Fruit fly (Drosophila melanogaster): Measurements from ENCODE around the gene fz.
A peak's percentile ranks its signal among the peaks of the same experiment; 100 is the strongest.

fz gene

DNA sequence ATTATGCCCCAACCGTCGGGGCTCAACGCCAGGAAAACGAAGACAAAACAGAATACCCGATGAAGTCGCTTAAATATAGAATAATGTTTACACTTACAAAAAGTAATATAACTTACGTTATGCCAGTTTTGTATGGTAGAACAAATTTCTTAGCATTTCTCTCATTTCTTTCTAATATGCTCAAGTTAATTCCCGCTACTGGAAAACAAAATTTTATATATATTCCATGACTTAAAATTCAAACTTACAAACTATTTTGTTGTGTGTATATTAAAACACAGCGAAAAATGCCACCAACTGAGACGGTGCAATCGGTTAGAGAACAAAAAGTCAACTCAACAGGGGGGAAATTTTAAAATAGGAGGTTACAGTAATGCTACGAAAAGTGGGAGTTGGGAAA is 23.3 kb downstream of the fz start:
- peak; percentile 74 for TF ChIP-seq bab1 (GFP tag; optimal IDR thresholded peaks at IDR 0.05)
- TF ChIP-seq CG14711 (tag; optimal IDR thresholded peaks at IDR 0.05): no peak

DNA sequence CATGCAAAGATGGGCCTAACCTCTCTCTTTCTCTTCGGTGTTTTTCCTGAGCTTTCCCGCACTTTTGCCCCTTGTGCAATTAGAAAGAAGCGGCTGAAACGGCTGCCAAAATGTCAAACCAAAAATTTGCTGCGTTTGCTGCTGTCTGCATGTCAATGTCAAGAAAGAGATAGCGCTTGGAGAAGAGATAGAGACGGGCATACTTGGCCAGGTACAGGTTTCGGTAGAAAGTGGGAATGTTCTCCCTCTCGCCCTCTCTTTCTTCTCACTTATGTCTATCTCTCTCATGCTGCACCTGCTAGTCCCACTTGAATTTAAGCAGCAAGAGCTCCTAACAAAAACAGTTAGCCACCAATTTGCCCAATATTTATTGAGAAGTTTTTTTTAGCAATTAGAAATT is 23.9 kb downstream of the fz start:
- no peak for TF ChIP-seq CG7101 (tag; optimal IDR thresholded peaks at IDR 0.05)
- no peak for TF ChIP-seq toe (GFP tag; optimal IDR thresholded peaks at IDR 0.05)
- no peak for TF ChIP-seq cic (GFP tag; optimal IDR thresholded peaks at IDR 0.05)
- no peak for TF ChIP-seq CG33017 (tag; optimal IDR thresholded peaks at IDR 0.05)
- no peak for TF ChIP-seq CG5204 (GFP tag; optimal IDR thresholded peaks at IDR 0.05)
- TF ChIP-seq Crg-1 (GFP tag; optimal IDR thresholded peaks at IDR 0.05): no peak
- TF ChIP-seq bab1 (GFP tag; optimal IDR thresholded peaks at IDR 0.05): no peak
- TF ChIP-seq CG11617 (GFP tag; optimal IDR thresholded peaks at IDR 0.05): no peak
- no peak for TF ChIP-seq CG12768 (GFP tag; optimal IDR thresholded peaks at IDR 0.05)
- no peak for TF ChIP-seq Clk (GFP tag; optimal IDR thresholded peaks at IDR 0.05)
- TF ChIP-seq CG7045 (GFP tag; optimal IDR thresholded peaks at IDR 0.05): no peak
- no peak for TF ChIP-seq kay (GFP tag; ENCODE audit: borderline replicate concordance)
- TF ChIP-seq ovo (GFP tag; optimal IDR thresholded peaks at IDR 0.05): no peak
- TF ChIP-seq CG1620 (GFP tag; optimal IDR thresholded peaks at IDR 0.05): no peak
- TF ChIP-seq cnc (optimal IDR thresholded peaks at IDR 0.05): no peak

DNA sequence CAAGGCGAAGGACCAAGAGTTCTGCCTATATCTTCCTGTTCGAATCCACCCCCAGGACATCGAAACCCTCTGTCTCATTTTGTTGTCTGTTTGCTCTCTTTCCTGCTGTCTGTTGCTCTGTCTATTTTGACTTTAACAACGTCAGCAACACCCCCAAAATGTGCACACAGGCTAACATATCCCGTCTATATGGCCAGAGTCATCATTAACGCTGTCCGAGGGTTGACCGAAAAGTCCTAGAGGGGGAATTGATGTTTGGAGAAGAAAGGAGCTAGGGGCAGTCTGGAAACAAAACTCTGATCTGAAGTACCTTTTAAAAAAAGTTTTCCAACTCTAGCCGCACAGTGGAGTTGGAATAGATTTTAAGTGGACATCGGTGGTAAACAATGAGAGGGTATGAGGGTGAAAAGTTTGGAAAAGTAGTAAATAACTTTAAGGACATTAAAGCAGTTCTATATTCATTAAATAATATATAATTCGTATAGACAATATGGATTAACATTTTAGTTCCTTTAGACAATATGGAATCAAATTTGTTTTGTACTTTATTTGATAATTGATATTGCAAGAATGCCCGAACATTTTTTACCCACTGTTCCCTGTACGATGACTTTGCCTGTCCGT is 26.7 kb downstream of the fz start:
- TF ChIP-seq cic (GFP tag; optimal IDR thresholded peaks at IDR 0.05) (no peak), CG5204 (GFP tag; optimal IDR thresholded peaks at IDR 0.05) (no peak), bab1 (GFP tag; optimal IDR thresholded peaks at IDR 0.05) (no peak), CG33017 (tag; optimal IDR thresholded peaks at IDR 0.05) (no peak), CG7101 (tag; optimal IDR thresholded peaks at IDR 0.05) (no peak), CG14711 (tag; optimal IDR thresholded peaks at IDR 0.05) (no peak), CG1620 (GFP tag; optimal IDR thresholded peaks at IDR 0.05) (no peak)

DNA sequence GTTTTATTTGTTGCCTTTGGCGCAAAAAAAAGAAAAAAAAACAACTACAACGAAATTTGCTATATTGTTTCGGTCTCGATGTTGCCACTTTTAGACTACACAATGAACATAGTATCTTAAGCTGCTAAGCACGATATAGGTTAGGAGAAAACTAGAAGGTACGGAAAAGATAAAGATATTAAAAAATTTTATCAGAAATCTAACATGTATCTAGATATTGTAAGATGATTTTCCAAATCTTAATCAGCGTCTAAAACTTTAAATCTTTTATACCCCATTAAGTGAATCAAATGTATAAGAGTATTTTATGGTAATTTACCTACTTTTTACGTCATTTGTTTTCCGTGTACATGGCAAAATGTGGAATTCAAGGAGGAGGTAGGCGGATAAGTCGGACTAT is 27.5 kb downstream of the fz start:
- TF ChIP-seq CG7101 (tag; optimal IDR thresholded peaks at IDR 0.05) (no peak), pad (GFP tag; optimal IDR thresholded peaks at IDR 0.05) (no peak)

DNA sequence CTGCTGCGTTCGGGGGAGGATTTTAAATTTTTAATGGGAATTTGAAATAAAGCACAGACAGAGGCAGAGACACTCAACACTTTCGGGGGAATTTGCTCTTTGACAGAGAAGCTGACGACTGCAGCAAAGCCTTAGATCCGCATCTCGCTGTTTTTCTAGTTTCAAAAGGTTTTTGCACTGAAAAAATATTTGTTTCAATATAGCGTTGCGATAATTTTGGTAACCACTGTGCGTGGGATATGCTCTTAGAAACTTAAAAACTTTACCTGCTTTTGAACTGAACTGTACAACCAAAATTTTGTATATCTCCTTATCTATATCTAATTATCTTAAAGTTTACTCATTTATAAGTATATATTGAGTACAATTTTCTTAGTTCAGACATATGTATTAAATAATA is 29.1 kb downstream of the fz start:
- TF ChIP-seq Crg-1 (GFP tag; optimal IDR thresholded peaks at IDR 0.05): no peak
- TF ChIP-seq kay (GFP tag; ENCODE audit: borderline replicate concordance): peak; percentile 54

DNA sequence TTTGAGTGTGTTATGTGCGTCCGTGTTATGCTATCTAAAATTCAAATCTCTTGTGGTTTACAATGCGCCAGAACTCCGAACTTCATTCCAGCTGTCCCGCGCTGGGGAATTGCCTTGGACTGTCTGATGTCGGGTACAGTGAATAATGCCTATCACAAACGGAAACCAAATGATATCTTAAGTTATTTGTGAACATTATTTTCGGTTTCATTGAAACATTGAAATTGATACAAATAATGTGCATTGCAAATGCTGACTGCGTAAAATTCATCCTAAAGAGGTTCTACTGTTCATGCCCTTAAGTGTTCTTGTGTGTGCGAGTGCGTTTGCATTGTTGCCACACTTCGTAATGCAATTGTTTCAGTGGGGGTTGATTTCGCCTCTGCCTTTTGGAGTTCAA is 29.7 kb downstream of the fz start:
- TF ChIP-seq pad (GFP tag; optimal IDR thresholded peaks at IDR 0.05) (no peak), cic (GFP tag; optimal IDR thresholded peaks at IDR 0.05) (no peak), CG7101 (tag; optimal IDR thresholded peaks at IDR 0.05) (no peak), Clk (GFP tag; optimal IDR thresholded peaks at IDR 0.05) (no peak), CG14711 (tag; optimal IDR thresholded peaks at IDR 0.05) (no peak), CG12768 (GFP tag; optimal IDR thresholded peaks at IDR 0.05) (no peak), CG11617 (GFP tag; optimal IDR thresholded peaks at IDR 0.05) (no peak), tj (GFP tag; optimal IDR thresholded peaks at IDR 0.05) (no peak), toe (GFP tag; optimal IDR thresholded peaks at IDR 0.05) (no peak), CG1620 (GFP tag; optimal IDR thresholded peaks at IDR 0.05) (no peak), bab1 (GFP tag; optimal IDR thresholded peaks at IDR 0.05) (no peak), CG33017 (tag; optimal IDR thresholded peaks at IDR 0.05) (no peak), kay (GFP tag; ENCODE audit: borderline replicate concordance) (no peak), ovo (GFP tag; optimal IDR thresholded peaks at IDR 0.05) (no peak), CG7045 (GFP tag; optimal IDR thresholded peaks at IDR 0.05) (no peak), Hr96 (GFP tag; optimal IDR thresholded peaks at IDR 0.05) (no peak)

DNA sequence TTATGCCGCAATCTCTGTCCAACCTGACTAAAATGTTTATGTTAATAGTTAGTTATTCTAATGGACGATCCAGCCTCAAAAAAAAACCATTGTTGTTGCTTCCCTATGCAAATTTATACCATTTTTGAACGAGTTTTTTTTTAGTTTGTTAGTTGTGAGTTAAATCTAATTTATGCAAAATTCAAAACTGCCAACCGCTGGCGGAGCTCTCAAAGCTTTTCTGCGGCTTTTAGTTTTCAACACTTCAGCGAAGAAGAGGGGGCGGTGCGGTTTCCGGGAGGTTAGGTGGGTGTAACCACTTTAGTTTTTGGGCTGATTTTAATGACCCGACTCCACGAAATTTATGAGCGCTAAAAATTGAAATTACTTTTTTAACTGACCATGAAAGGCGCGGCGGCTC is 34.9 kb downstream of the fz start:
- TF ChIP-seq Hr96 (GFP tag; optimal IDR thresholded peaks at IDR 0.05): no peak
- TF ChIP-seq CG7045 (GFP tag; optimal IDR thresholded peaks at IDR 0.05): no peak
- no peak for TF ChIP-seq cnc (optimal IDR thresholded peaks at IDR 0.05)
- TF ChIP-seq CG33017 (tag; optimal IDR thresholded peaks at IDR 0.05): no peak
- TF ChIP-seq CG11617 (GFP tag; optimal IDR thresholded peaks at IDR 0.05): no peak
- TF ChIP-seq Mnt (GFP tag; optimal IDR thresholded peaks at IDR 0.05): no peak
- TF ChIP-seq Crg-1 (GFP tag; optimal IDR thresholded peaks at IDR 0.05): no peak
- no peak for TF ChIP-seq CG14711 (tag; optimal IDR thresholded peaks at IDR 0.05)
- no peak for TF ChIP-seq Clk (GFP tag; optimal IDR thresholded peaks at IDR 0.05)

DNA sequence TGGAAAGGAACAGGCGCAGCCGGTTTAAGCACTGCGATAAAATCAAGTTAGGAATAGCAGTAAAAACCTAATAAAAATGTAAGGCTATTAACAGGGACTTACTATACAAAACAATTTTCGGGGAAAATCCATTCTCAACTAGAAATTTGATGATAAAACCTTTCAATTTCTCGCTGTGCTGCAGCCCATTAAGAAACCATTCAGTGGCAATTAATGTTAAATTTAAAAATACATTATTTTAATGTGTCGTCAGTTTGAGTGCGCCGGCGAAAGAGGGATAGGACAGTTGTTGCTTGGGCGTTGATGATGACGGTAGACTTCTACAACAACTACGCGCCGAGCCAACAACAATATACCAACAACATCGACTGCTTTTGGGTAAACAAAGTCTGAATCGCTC is 45.0 kb downstream of the fz start:
- TF ChIP-seq Mnt (GFP tag; optimal IDR thresholded peaks at IDR 0.05) (no peak), ovo (GFP tag; optimal IDR thresholded peaks at IDR 0.05) (no peak), CG5204 (GFP tag; optimal IDR thresholded peaks at IDR 0.05) (no peak), CG33017 (tag; optimal IDR thresholded peaks at IDR 0.05) (no peak), CG7045 (GFP tag; optimal IDR thresholded peaks at IDR 0.05) (no peak), bab1 (GFP tag; optimal IDR thresholded peaks at IDR 0.05) (no peak), CG14711 (tag; optimal IDR thresholded peaks at IDR 0.05) (no peak), Crg-1 (GFP tag; optimal IDR thresholded peaks at IDR 0.05) (no peak), CG11617 (GFP tag; optimal IDR thresholded peaks at IDR 0.05) (no peak), CG1620 (GFP tag; optimal IDR thresholded peaks at IDR 0.05) (no peak), CG12768 (GFP tag; optimal IDR thresholded peaks at IDR 0.05) (no peak), pad (GFP tag; optimal IDR thresholded peaks at IDR 0.05) (no peak), Clk (GFP tag; optimal IDR thresholded peaks at IDR 0.05) (no peak), Hr96 (GFP tag; optimal IDR thresholded peaks at IDR 0.05) (no peak), cnc (optimal IDR thresholded peaks at IDR 0.05) (no peak), tj (GFP tag; optimal IDR thresholded peaks at IDR 0.05) (no peak), toe (GFP tag; optimal IDR thresholded peaks at IDR 0.05) (no peak), kay (GFP tag; ENCODE audit: borderline replicate concordance) (no peak), cic (GFP tag; optimal IDR thresholded peaks at IDR 0.05) (no peak), CG7101 (tag; optimal IDR thresholded peaks at IDR 0.05) (no peak)

All from whole organism, adult.